Worm (Caenorhabditis elegans): ENCODE data around the gene ZK1321.1.

DNA sequence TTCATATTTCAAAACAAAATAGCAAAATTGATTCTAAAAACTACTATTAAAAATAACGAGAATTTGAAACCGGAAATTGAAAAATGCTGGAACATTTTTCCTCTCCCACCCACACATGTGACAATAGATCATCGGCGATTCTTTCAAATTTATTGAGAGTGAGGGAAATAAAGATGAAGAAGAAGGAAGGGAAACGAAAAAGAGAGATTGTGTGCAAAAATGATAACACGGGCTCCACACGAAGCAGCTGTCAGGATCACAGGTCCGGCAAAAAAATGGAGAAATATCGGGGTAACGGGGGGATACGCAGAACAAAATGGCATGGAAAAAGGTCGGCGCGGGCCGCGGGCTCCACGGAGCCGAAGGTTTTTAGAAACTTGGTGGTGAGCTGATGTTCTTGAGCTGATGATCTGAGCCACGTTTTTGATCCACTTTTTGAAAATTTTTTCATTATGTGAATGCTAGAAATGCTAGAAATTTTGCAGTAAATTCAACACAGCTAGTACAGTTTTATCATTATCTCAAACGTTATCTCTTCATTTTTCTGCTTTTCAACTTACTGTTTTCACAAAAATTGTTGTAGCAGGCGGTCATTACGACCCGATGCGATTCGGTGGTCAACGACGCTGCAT is 3.9 kb downstream of the ZK1321.1 start, which contains the start of gene shk-1:
- TF ChIP-seq nhr-43 (tag; optimal IDR thresholded peaks at IDR 0.05; ENCODE audit: poor library complexity, severe bottlenecking) (no peak), unc-39 (tag; optimal IDR thresholded peaks at IDR 0.05) (no peak), snpc-4 (tag; optimal IDR thresholded peaks at IDR 0.05) (no peak), ztf-11 (tag; optimal IDR thresholded peaks at IDR 0.05) (no peak), fkh-10 (GFP tag; optimal IDR thresholded peaks at IDR 0.05) (no peak), jun-1 (tag; optimal IDR thresholded peaks at IDR 0.05) (no peak), ZK546.5 (tag; optimal IDR thresholded peaks at IDR 0.05) (no peak), aly-2 (tag; optimal IDR thresholded peaks at IDR 0.05) (no peak), pqm-1 (tag; optimal IDR thresholded peaks at IDR 0.05) (no peak), unc-62 (GFP tag; optimal IDR thresholded peaks at IDR 0.05) (no peak), ceh-28 (tag; optimal IDR thresholded peaks at IDR 0.05) (no peak), nhr-25 (tag; optimal IDR thresholded peaks at IDR 0.05) (no peak)
